Fruit fly (Drosophila melanogaster): ENCODE results near the gene Prx6a.

The Prx6a gene

dm6 chr2L:2882968-2883702 is 5.1 kb upstream of the Prx6a start (continued):
- no peak for TF ChIP-seq CG16779 (GFP tag; IDR thresholded peaks at IDR 0.05)
- no peak for TF ChIP-seq CG5953 (GFP tag; IDR thresholded peaks at IDR 0.05)
- peak; percentile 12 for TF ChIP-seq tx (GFP tag; optimal IDR thresholded peaks at IDR 0.05)
- 0 out of 2 replicates have a peak, but pooled peaks have one; percentile 7 for TF ChIP-seq E2f1 (GFP tag; IDR thresholded peaks at IDR 0.05)
- peak; percentile 40 for TF ChIP-seq gsb-n (tag; optimal IDR thresholded peaks at IDR 0.05)
- TF ChIP-seq CG1529 (GFP tag; optimal IDR thresholded peaks at IDR 0.05): no peak
- TF ChIP-seq Blimp-1 (GFP tag; optimal IDR thresholded peaks at IDR 0.05): peak; percentile 19
- peak; percentile 20 for TF ChIP-seq Sin3A (optimal IDR thresholded peaks at IDR 0.05)
- TF ChIP-seq CG3726 (GFP tag; IDR thresholded peaks at IDR 0.05): 0 out of 3 replicates have a peak, but pooled peaks have one; percentile 6
- peak; percentile 49; the same call in 2 of the 3 replicates for TF ChIP-seq CG17361 (GFP tag; IDR thresholded peaks at IDR 0.05)
- TF ChIP-seq CG6791 (GFP tag; IDR thresholded peaks at IDR 0.05; ENCODE audit: partially characterized antibody): no peak
- peak; percentile 69 for TF ChIP-seq CG7987 (GFP tag; optimal IDR thresholded peaks at IDR 0.05)
- peak; percentile 59 for TF ChIP-seq Camta (GFP tag; optimal IDR thresholded peaks at IDR 0.05)
- TF ChIP-seq sc (optimal IDR thresholded peaks at IDR 0.05): no peak
- TF ChIP-seq sc (GFP tag; optimal IDR thresholded peaks at IDR 0.05): no peak
- no peak for TF ChIP-seq HLH4C (GFP tag; IDR thresholded peaks at IDR 0.05; ENCODE audit: partially characterized antibody)
- peak; percentile 57 for TF ChIP-seq CG18599 (GFP tag; optimal IDR thresholded peaks at IDR 0.05)
- TF ChIP-seq CG8281 (tag; optimal IDR thresholded peaks at IDR 0.05): no peak
- TF ChIP-seq CG11398 (GFP tag; optimal IDR thresholded peaks at IDR 0.05): peak; percentile 68
- TF ChIP-seq lab (GFP tag; optimal IDR thresholded peaks at IDR 0.05): peak; percentile 70
- no peak for TF ChIP-seq Neu2 (GFP tag; optimal IDR thresholded peaks at IDR 0.05; ENCODE audit: borderline replicate concordance)
- TF ChIP-seq Antp (GFP tag; optimal IDR thresholded peaks at IDR 0.05): peak; percentile 36
- peak; percentile 14 for TF ChIP-seq CG18476 (GFP tag; optimal IDR thresholded peaks at IDR 0.05)
- TF ChIP-seq CG15479 (GFP tag; optimal IDR thresholded peaks at IDR 0.05): no peak
- no peak for TF ChIP-seq Dip2 (GFP tag; IDR thresholded peaks at IDR 0.05)
- TF ChIP-seq TFAM (GFP tag; optimal IDR thresholded peaks at IDR 0.05): no peak
- no peak for TF ChIP-seq CG8765 (GFP tag; IDR thresholded peaks at IDR 0.05)
- peak; percentile 50 for TF ChIP-seq HHEX (GFP tag; optimal IDR thresholded peaks at IDR 0.05)
- peak; percentile 64 for TF ChIP-seq CG12659 (GFP tag; optimal IDR thresholded peaks at IDR 0.05)
- no peak for TF ChIP-seq Dll (GFP tag; IDR thresholded peaks at IDR 0.05; ENCODE audit: partially characterized antibody)
- TF ChIP-seq CG16813 (GFP tag; IDR thresholded peaks at IDR 0.05; ENCODE audit: partially characterized antibody): no peak
- no peak; the same call in 2 of the 3 replicates for TF ChIP-seq Dbx (GFP tag; IDR thresholded peaks at IDR 0.05)
- TF ChIP-seq Taf1 (GFP tag; IDR thresholded peaks at IDR 0.05): no peak
- no peak for TF ChIP-seq ab (GFP tag; optimal IDR thresholded peaks at IDR 0.05)
- peak; percentile 15 for TF ChIP-seq run (tag; optimal IDR thresholded peaks at IDR 0.05)
- peak; percentile 43 for TF ChIP-seq CG13123 (GFP tag; optimal IDR thresholded peaks at IDR 0.05)
- no peak for TF ChIP-seq CG18619 (GFP tag; optimal IDR thresholded peaks at IDR 0.05)
- no peak for TF ChIP-seq tap (tag; optimal IDR thresholded peaks at IDR 0.05)
- peak; percentile 4; the same call in 1 of the 2 replicates for TF ChIP-seq HLH3B (GFP tag; IDR thresholded peaks at IDR 0.05)
- 0 out of 3 replicates have a peak, but pooled peaks have one; percentile 29 for TF ChIP-seq sr (GFP tag; IDR thresholded peaks at IDR 0.05)
- peak; percentile 43 for TF ChIP-seq oc (tag; optimal IDR thresholded peaks at IDR 0.05)
- peak; percentile 61 for TF ChIP-seq CG17359 (tag; optimal IDR thresholded peaks at IDR 0.05)
- TF ChIP-seq fd64A (GFP tag; optimal IDR thresholded peaks at IDR 0.05): no peak
- peak; percentile 5 for TF ChIP-seq slp2 (GFP tag; optimal IDR thresholded peaks at IDR 0.05)
- peak; percentile 10; the same call in 1 of the 3 replicates for TF ChIP-seq B-H1 (GFP tag; IDR thresholded peaks at IDR 0.05)
- TF ChIP-seq aop (GFP tag; IDR thresholded peaks at IDR 0.05): peak; percentile 16; the same call in 1 of the 2 replicates
- TF ChIP-seq h (optimal IDR thresholded peaks at IDR 0.05): no peak
- no peak for TF ChIP-seq CG30020 (tag; optimal IDR thresholded peaks at IDR 0.05)
- TF ChIP-seq crol (GFP tag; IDR thresholded peaks at IDR 0.05): no peak
- TF ChIP-seq D19B (GFP tag; optimal IDR thresholded peaks at IDR 0.05): peak; percentile 14
